Worm (Caenorhabditis elegans) whole organism, L3 larva: ENCODE measurements around the gene srg-17.

Experiments
- R02D3.7 ChIP-seq: fragments of 150-350 bp; optimal IDR thresholded peaks from 2 replicates; lab custom pipeline; 2014; ENCODE audit warnings: missing biosample characterization, missing genetic modification characterization
- ZK546.5 ChIP-seq: sonication (generic microtip); optimal IDR thresholded peaks from 2 replicates; lab custom pipeline; 2017; ENCODE audit warnings: missing biosample characterization, missing genetic modification characterization
- aly-2 ChIP-seq: fragments of 150-350 bp; optimal IDR thresholded peaks from 2 replicates; lab custom pipeline; 2014; ENCODE audit warnings: missing biosample characterization, missing genetic modification characterization
- ama-1 ChIP-seq: fragments of 150-350 bp; optimal IDR thresholded peaks from 2 replicates; lab custom pipeline; 2018
- ceh-16 ChIP-seq: sonication (generic microtip); optimal IDR thresholded peaks from 2 replicates; lab custom pipeline; 2017; ENCODE audit warnings: missing biosample characterization, missing genetic modification characterization
- ceh-28 ChIP-seq: fragments of 150-350 bp; optimal IDR thresholded peaks from 2 replicates; lab custom pipeline; 2014; ENCODE audit warnings: missing biosample characterization, missing genetic modification reagents, missing genetic modification characterization
- ceh-82 ChIP-seq: fragments of 150-350 bp; optimal IDR thresholded peaks from 2 replicates; lab custom pipeline; 2014; ENCODE audit warnings: missing biosample characterization, missing genetic modification characterization
- egl-27 ChIP-seq: sonication (generic microtip); optimal IDR thresholded peaks from 4 replicates; lab custom pipeline; 2017; ENCODE audit warnings: missing biosample characterization, missing genetic modification reagents, missing genetic modification characterization
- egl-5 ChIP-seq: fragments of 150-350 bp; optimal IDR thresholded peaks from 2 replicates; lab custom pipeline; 2017; ENCODE audit warnings: missing biosample characterization, missing genetic modification reagents, missing genetic modification characterization, inconsistent platforms
- elt-2 ChIP-seq: sonication (generic microtip); optimal IDR thresholded peaks from 2 replicates; lab custom pipeline; 2016; ENCODE audit warnings: missing genetic modification reagents, mild to moderate bottlenecking, missing genetic modification characterization, missing compliant biosample characterization
- fos-1 ChIP-seq: fragments of 150-350 bp; optimal IDR thresholded peaks from 2 replicates; lab custom pipeline; 2014; ENCODE audit warnings: missing biosample characterization, missing genetic modification characterization
- hmg-11 ChIP-seq: sonication (generic microtip); optimal IDR thresholded peaks from 2 replicates; lab custom pipeline; 2016; ENCODE audit warnings: missing genetic modification characterization, missing compliant biosample characterization
- jun-1 ChIP-seq: fragments of 150-350 bp; optimal IDR thresholded peaks from 2 replicates; lab custom pipeline; 2014; ENCODE audit warnings: missing biosample characterization, missing genetic modification reagents, missing genetic modification characterization
- lin-15B ChIP-seq: fragments of 150-350 bp; optimal IDR thresholded peaks from 2 replicates; lab custom pipeline; 2014; ENCODE audit warnings: missing biosample characterization, missing genetic modification characterization
- lin-39 ChIP-seq: fragments of 150-350 bp; optimal IDR thresholded peaks from 2 replicates; lab custom pipeline; 2018; ENCODE audit warnings: missing biosample characterization, missing genetic modification reagents, missing genetic modification characterization
- lsy-12 ChIP-seq: sonication (generic microtip); optimal IDR thresholded peaks from 2 replicates; lab custom pipeline; 2016; ENCODE audit warnings: mild to moderate bottlenecking, missing genetic modification characterization, missing compliant biosample characterization
- mdl-1 ChIP-seq: fragments of 150-350 bp; optimal IDR thresholded peaks from 2 replicates; lab custom pipeline; 2014; ENCODE audit warnings: missing biosample characterization, missing genetic modification characterization
- mml-1 ChIP-seq: fragments of 150-350 bp; sonication (generic microtip); optimal IDR thresholded peaks from 3 replicates; lab custom pipeline; 2014; ENCODE audit warnings: missing biosample characterization, missing genetic modification characterization
- nfya-1 ChIP-seq: sonication (generic microtip); optimal IDR thresholded peaks from 2 replicates; lab custom pipeline; 2017; ENCODE audit warnings: missing genetic modification characterization, mild to moderate bottlenecking, missing compliant biosample characterization, antibody characterized with exemption, moderate library complexity; ENCODE audit not compliant: insufficient read depth
- nhr-11 ChIP-seq: fragments of 150-350 bp; optimal IDR thresholded peaks from 2 replicates; lab custom pipeline; 2014; ENCODE audit warnings: missing biosample characterization, missing genetic modification characterization
- nhr-12 ChIP-seq: fragments of 150-350 bp; optimal IDR thresholded peaks from 2 replicates; lab custom pipeline; 2014; ENCODE audit warnings: missing biosample characterization, missing genetic modification characterization
- nhr-23 ChIP-seq: fragments of 150-350 bp; optimal IDR thresholded peaks from 2 replicates; lab custom pipeline; 2014; ENCODE audit warnings: missing biosample characterization, missing genetic modification reagents, missing genetic modification characterization
- nhr-25 ChIP-seq: sonication (generic microtip); optimal IDR thresholded peaks from 2 replicates; lab custom pipeline; 2017; ENCODE audit warnings: missing biosample characterization, missing genetic modification characterization
- nhr-28 ChIP-seq: fragments of 150-350 bp; optimal IDR thresholded peaks from 2 replicates; lab custom pipeline; 2014; ENCODE audit warnings: missing biosample characterization, missing genetic modification characterization
- nhr-43 ChIP-seq: sonication (generic microtip); optimal IDR thresholded peaks from 2 replicates; lab custom pipeline; 2016; ENCODE audit warnings: mild to moderate bottlenecking, missing genetic modification characterization, missing compliant biosample characterization; ENCODE audit not compliant: poor library complexity, severe bottlenecking
- nhr-67 ChIP-seq: fragments of 150-350 bp; optimal IDR thresholded peaks from 2 replicates; lab custom pipeline; 2014; ENCODE audit warnings: missing biosample characterization, missing genetic modification characterization
- nhr-76 ChIP-seq: fragments of 150-350 bp; sonication (generic microtip); optimal IDR thresholded peaks from 5 replicates; lab custom pipeline; 2014; ENCODE audit warnings: missing biosample characterization, missing genetic modification characterization
- nhr-77 ChIP-seq: fragments of 150-350 bp; optimal IDR thresholded peaks from 2 replicates; lab custom pipeline; 2014; ENCODE audit warnings: missing biosample characterization, missing genetic modification characterization
- pha-4 ChIP-seq: fragments of 150-350 bp; optimal IDR thresholded peaks from 2 replicates; lab custom pipeline; 2014; ENCODE audit warnings: missing biosample characterization, missing genetic modification reagents, missing genetic modification characterization
- pqm-1 ChIP-seq: fragments of 150-350 bp; optimal IDR thresholded peaks from 2 replicates; lab custom pipeline; 2017; ENCODE audit warnings: missing biosample characterization, missing genetic modification characterization, inconsistent platforms
- sea-2 ChIP-seq: fragments of 150-350 bp; sonication (generic microtip); optimal IDR thresholded peaks from 4 replicates; lab custom pipeline; 2014; ENCODE audit warnings: missing biosample characterization, missing genetic modification reagents, missing genetic modification characterization
- skn-1 ChIP-seq: fragments of 150-350 bp; optimal IDR thresholded peaks from 2 replicates; lab custom pipeline; 2014; ENCODE audit warnings: missing biosample characterization, missing genetic modification characterization
- snpc-4 ChIP-seq: fragments of 150-350 bp; optimal IDR thresholded peaks from 2 replicates; lab custom pipeline; 2014; ENCODE audit warnings: missing biosample characterization, missing genetic modification characterization
- tbx-2 ChIP-seq: sonication (generic microtip); optimal IDR thresholded peaks from 2 replicates; lab custom pipeline; 2016; ENCODE audit warnings: mild to moderate bottlenecking, missing genetic modification characterization, missing compliant biosample characterization
- unc-39 ChIP-seq: sonication (generic microtip); optimal IDR thresholded peaks from 4 replicates; lab custom pipeline; 2017; ENCODE audit warnings: missing biosample characterization, missing genetic modification characterization
- unc-62 ChIP-seq: fragments of 150-350 bp; sonication (generic microtip); optimal IDR thresholded peaks from 4 replicates; lab custom pipeline; 2014; ENCODE audit warnings: missing biosample characterization, missing genetic modification reagents, missing genetic modification characterization
- zag-1 ChIP-seq: fragments of 150-350 bp; optimal IDR thresholded peaks from 2 replicates; lab custom pipeline; 2014; ENCODE audit warnings: missing biosample characterization, missing genetic modification characterization
- ztf-11 ChIP-seq: fragments of 150-350 bp; optimal IDR thresholded peaks from 2 replicates; lab custom pipeline; 2014; ENCODE audit warnings: missing biosample characterization, missing genetic modification characterization
- ztf-4 ChIP-seq: fragments of 150-350 bp; optimal IDR thresholded peaks from 2 replicates; lab custom pipeline; 2014; ENCODE audit warnings: missing biosample characterization, missing genetic modification characterization

Gene srg-17

DNA sequence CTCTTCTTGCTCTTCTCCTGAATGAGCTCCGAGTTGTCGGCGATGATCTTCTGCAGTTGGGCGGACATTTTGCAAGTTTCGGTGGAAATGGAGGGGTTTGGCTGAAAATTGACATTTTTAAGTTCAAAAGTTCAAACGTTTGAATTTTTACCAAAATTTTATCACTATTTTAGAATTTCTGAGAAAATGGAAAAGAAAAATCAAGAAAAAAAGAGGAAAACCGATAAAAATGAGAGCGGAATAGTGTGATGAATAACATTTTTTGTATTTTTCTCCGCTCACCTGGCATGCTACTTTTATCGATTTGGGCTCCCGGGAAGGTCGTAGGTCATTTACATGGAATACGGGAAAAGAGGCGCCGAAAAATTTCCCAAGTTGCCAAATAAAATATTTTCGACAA, 11.6 kb downstream of the srg-17 start, which contains the start of gene F15A4.10:
TSS of gene F15A4.10 (minus strand) at position 101 of the 400 bp plus-strand sequence.
- no peak for TF ChIP-seq unc-62 (GFP tag; lab: Kevin White, UChicago)

DNA sequence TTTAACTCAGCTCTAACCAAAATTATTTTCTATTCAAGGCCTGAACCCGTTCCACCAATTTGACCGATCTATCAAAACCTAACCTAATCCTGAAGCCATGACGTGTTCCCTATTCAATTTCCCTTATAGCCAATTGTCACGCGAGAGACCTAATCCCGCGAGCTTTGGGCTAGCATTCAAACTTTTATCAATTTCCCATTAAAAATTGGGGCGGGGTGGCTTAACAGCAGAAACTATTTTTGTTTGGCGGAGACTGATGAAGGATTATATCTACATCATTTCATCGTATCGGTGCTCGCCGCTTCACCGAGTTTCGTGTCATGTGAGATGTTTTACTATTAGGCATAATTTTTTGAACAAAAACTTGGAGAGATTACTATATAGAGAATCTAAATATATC, 15.3 kb downstream of the srg-17 start:
- TF ChIP-seq ceh-82 (no peak), aly-2 (tag; lab: Kevin White, UChicago) (no peak), nhr-76 (tag; lab: Kevin White, UChicago) (no peak), mml-1 (tag; lab: Kevin White, UChicago) (no peak), egl-27 (tag; lab: Kevin White, UChicago) (no peak), nhr-12 (tag; lab: Kevin White, UChicago) (no peak)
- TF ChIP-seq, all 47 proteins: peak for 0

DNA sequence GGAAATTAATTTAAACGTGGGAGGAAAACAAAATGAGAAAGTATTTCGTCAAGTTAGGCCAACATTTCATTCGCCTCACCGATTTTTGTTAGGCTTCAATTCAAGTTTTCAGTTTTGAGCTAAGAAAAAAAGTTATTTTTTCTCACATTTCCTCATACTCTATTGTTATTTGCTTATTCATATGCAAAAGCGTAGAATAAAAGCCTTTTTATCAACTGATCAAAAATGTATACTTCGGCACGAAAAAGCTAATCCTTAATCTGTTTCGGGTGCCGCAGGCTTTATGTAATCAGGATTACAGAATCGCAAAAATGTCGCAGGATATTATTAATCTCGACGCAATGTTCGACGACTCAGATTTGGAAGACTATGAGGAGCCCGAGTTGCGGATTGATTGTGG, 16.4 kb downstream of the srg-17 start, which contains the start of gene T21B4.15:
TSS of gene T21B4.15 (plus strand) at position 301 of the 400 bp plus-strand sequence.
- no peak for TF ChIP-seq lin-15B (tag; lab: Kevin White, UChicago)
- TF ChIP-seq snpc-4 (tag; lab: Kevin White, UChicago) = no peak
- no peak for TF ChIP-seq fos-1 (tag; lab: Kevin White, UChicago)
- TF ChIP-seq sea-2 (GFP tag; lab: Kevin White, UChicago) = no peak
- TF ChIP-seq egl-5 = no peak
- no peak for TF ChIP-seq pqm-1 (tag; lab: Kevin White, UChicago)
- no peak for TF ChIP-seq unc-39 (tag; lab: Kevin White, UChicago)
- no peak for TF ChIP-seq egl-27 (tag; lab: Kevin White, UChicago)
- no peak for TF ChIP-seq ztf-4 (tag; lab: Kevin White, UChicago)
- no peak for TF ChIP-seq tbx-2 (tag; lab: Kevin White, UChicago)
- TF ChIP-seq zag-1 (tag; lab: Kevin White, UChicago) = no peak
- TF ChIP-seq nhr-43 (tag; lab: Kevin White, UChicago) = no peak

DNA sequence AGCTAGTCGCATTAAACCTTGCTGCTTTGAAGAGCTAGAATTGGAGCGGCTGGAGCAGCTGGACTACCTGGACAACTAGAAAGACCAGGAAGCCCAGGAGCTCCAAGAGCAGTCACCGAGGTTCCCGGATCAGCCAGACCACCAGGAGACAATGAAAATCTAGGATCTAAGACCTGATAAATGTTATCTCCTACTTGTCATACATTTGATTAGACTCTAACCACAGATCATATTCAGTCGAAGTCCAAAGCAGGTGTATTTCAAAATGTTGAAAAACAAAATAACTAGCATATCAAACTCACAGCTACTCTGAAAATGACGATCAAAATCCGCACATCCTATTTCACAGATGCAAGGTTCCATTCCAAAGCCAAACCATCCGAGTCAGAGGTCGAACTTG, 18.4 kb downstream of the srg-17 start, which contains the start of gene srz-6:
TSS of gene srz-6 (plus strand) at position 301 of the 400 bp plus-strand sequence.
- TF ChIP-seq ama-1 (no peak), unc-62 (GFP tag; lab: Kevin White, UChicago) (no peak)

DNA sequence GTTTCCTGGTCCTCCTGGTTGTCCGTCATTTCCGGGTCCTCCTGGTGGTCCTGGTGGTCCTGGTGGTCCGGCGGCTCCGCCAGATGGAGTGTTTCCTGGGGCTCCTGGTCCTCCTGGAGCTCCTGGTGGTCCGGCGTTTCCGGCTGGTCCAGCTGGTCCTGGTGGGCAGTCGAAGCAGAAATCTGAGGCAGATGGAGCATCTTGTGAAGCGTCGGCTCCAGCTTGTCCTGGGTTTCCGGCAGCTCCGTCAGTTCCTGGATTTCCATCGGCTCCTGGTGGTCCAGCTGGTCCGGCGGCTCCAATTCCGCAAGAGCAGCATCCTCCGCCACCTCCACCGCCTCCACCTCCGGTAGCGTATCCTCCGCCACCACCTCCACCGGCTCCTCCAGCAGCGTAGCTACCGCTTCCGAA, 20.6 kb downstream of the srg-17 start:
- TF ChIP-seq ceh-82 = no peak
- no peak for TF ChIP-seq lsy-12
- TF ChIP-seq nfya-1 (tag; lab: Kevin White, UChicago) = no peak
- TF ChIP-seq mdl-1 (tag; lab: Kevin White, UChicago) = no peak
- TF ChIP-seq ceh-16 = no peak
- no peak for TF ChIP-seq sea-2 (GFP tag; lab: Kevin White, UChicago)
- TF ChIP-seq ZK546.5 (tag; lab: Kevin White, UChicago) = no peak
- no peak for TF ChIP-seq ceh-28 (tag; lab: Kevin White, UChicago)
- TF ChIP-seq unc-39 (tag; lab: Kevin White, UChicago) = no peak
- no peak for TF ChIP-seq egl-27 (tag; lab: Kevin White, UChicago)
- TF ChIP-seq pqm-1 (tag; lab: Kevin White, UChicago) = no peak
- no peak for TF ChIP-seq zag-1 (tag; lab: Kevin White, UChicago)
- no peak for TF ChIP-seq nhr-12 (tag; lab: Kevin White, UChicago)
- TF ChIP-seq nhr-77 (tag; lab: Kevin White, UChicago) = no peak
- no peak for TF ChIP-seq nhr-67 (tag; lab: Kevin White, UChicago)
- TF ChIP-seq ztf-11 = no peak
- TF ChIP-seq nhr-76 (tag; lab: Kevin White, UChicago) = no peak
- no peak for TF ChIP-seq egl-5
- no peak for TF ChIP-seq pha-4 (tag; lab: Kevin White, UChicago)
- TF ChIP-seq nhr-23 = no peak

DNA sequence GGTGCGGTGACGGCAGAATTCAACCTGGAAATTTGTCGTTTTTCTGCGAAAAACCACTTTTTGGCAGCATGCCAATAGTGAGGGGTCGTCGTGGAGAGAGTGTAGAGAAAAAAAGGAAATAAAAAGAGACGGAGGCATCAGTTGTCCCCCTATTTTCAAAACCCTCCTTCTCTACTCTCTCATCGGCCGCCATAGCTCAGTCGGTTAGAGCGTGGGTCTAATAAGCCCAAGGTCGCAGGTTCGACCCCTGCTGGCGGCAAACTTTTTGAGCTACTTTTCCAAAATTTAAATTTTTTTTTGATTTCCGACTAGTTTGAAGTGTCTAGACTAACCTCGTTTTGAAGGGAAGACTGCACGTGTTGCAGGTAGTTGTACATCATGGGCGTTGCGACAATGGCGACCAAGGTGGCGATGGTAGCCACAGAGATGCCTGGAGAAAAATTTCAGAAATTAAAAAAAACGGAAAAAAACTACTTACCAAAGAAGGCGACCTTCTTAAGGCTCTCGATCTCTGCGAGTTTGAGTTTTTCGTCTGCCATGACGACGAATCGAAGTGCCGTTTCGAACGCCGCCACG, 21.1 kb downstream of the srg-17 start, which contains the start of gene col-85:
TSS of gene col-85 (minus strand) at position 540 of the 576 bp plus-strand sequence.
- no peak for TF ChIP-seq ZK546.5 (tag; lab: Kevin White, UChicago)
- no peak for TF ChIP-seq ceh-28 (tag; lab: Kevin White, UChicago)
- peak; percentile 30 for TF ChIP-seq nhr-23
- peak; percentile 63 for TF ChIP-seq skn-1 (tag; lab: Kevin White, UChicago)
- no peak for TF ChIP-seq sea-2 (GFP tag; lab: Kevin White, UChicago)
- peak; percentile 19 for TF ChIP-seq lin-39 (tag; lab: Kevin White, UChicago)
- TF ChIP-seq pqm-1 (tag; lab: Kevin White, UChicago) = peak; percentile 13
- peak; percentile 8 for TF ChIP-seq R02D3.7
- peak; percentile 61 for TF ChIP-seq jun-1 (tag; lab: Kevin White, UChicago)
- peak; percentile 31 for TF ChIP-seq nhr-25
- TF ChIP-seq egl-27 (tag; lab: Kevin White, UChicago) = peak; percentile 41
- TF ChIP-seq nfya-1 (tag; lab: Kevin White, UChicago) = peak; percentile 66
- TF ChIP-seq tbx-2 (tag; lab: Kevin White, UChicago) = peak; percentile 15
- TF ChIP-seq nhr-67 (tag; lab: Kevin White, UChicago) = no peak
- TF ChIP-seq snpc-4 (tag; lab: Kevin White, UChicago) = peak; percentile 93
- no peak for TF ChIP-seq zag-1 (tag; lab: Kevin White, UChicago)
- peak; percentile 80 for TF ChIP-seq nhr-43 (tag; lab: Kevin White, UChicago)
- TF ChIP-seq nhr-11 (tag; lab: Kevin White, UChicago) = no peak
- TF ChIP-seq lsy-12 = peak; percentile 31
- TF ChIP-seq nhr-28 (tag; lab: Kevin White, UChicago) = no peak
- TF ChIP-seq lin-15B (tag; lab: Kevin White, UChicago) = peak; percentile 35
- TF ChIP-seq ceh-82 = peak; percentile 32
- TF ChIP-seq nhr-12 (tag; lab: Kevin White, UChicago) = no peak
- no peak for TF ChIP-seq pha-4 (tag; lab: Kevin White, UChicago)
- peak; percentile 89 for TF ChIP-seq hmg-11 (tag; lab: Kevin White, UChicago)
- TF ChIP-seq elt-2 (tag; lab: Kevin White, UChicago) = peak; percentile 47
